Worm (Caenorhabditis elegans): ENCODE measurements around the gene F20D6.15.

Gene F20D6.15

DNA sequence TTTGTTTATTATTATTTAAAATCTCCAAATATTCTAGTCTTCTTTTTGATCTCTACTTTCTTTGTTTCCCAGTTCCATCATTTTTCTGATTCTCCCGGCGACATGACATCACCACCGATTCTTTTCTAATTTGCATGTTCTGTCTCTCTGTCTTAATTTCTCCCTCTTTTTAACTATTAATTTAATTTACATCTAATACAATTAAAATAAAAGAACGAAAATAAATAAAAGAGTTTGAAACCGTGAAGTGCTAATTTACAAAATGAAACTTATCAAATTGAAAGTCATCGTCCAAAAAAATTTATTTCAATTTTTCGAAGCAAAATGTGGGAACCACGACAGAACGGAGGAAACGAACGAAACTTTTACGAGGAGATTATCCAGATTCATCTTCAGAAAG lies 28.6 kb downstream of the F20D6.15 start, which contains the start of gene F20D6.6:
Gene F20D6.6, plus strand, starts transcription at position 301 of the 400 bp plus-strand sequence.
- no peak for TF ChIP-seq lim-6 (tag; optimal IDR thresholded peaks at IDR 0.05)
- TF ChIP-seq hlh-13 (GFP tag; optimal IDR thresholded peaks at IDR 0.05) = no peak
- TF ChIP-seq pqm-1 (tag; optimal IDR thresholded peaks at IDR 0.05) = no peak
- no peak for TF ChIP-seq sdc-2 (tag; optimal IDR thresholded peaks at IDR 0.05)
- TF ChIP-seq K09A11.1 (tag; optimal IDR thresholded peaks at IDR 0.05; ENCODE audit: insufficient read depth) = no peak
- TF ChIP-seq gmeb-2 (tag; optimal IDR thresholded peaks at IDR 0.05) = no peak
- TF ChIP-seq madf-2 (tag; optimal IDR thresholded peaks at IDR 0.05) = no peak
- no peak for TF ChIP-seq ceh-2 (tag; optimal IDR thresholded peaks at IDR 0.05)
- no peak for TF ChIP-seq syd-9 (tag; optimal IDR thresholded peaks at IDR 0.05)
- no peak for TF ChIP-seq Y22D7AL.16 (tag; optimal IDR thresholded peaks at IDR 0.05)

DNA sequence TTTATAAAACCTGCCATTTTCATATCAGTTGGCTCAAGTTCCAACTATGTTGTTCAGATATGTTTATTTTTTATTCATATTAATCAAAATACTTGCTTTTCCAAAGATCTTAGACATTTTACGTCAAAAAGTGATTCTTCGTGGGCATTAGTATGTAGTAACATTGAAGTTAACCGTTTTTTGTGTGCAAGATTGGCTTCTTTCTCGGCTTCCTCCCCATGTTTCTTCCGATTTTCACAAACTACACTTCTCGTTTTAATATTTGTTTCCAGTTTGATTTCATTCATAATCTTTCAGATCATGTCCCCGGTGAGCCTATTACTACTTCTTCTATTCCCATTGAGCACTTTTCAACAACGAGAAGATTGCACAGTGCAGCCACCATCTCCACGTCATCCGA lies 30.8 kb downstream of the F20D6.15 start, which contains the start of gene sul-2:
Gene sul-2, plus strand, starts transcription at position 301 of the 400 bp plus-strand sequence.
- no peak for TF ChIP-seq Y22D7AL.16 (tag; optimal IDR thresholded peaks at IDR 0.05)

DNA sequence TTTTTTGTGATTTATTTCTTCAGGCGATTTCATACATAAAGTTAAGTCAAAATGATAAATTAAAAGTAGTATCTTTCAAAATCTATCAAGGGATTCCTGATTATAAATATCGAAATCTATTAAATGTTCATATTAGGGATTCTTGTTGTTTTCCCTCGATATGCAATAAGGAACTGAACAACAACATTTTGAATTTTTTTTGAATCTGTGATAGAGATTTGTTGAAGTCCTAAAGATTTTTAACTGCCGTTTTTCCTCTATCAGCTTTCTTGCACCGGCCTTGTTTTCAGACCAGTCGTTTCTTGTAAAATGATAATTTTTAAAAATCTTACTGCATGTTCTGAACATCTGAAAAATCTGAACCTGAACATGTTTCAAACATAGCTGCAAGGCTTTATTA lies 32.5 kb downstream of the F20D6.15 start:
- TF ChIP-seq C38D4.7 (GFP tag; optimal IDR thresholded peaks at IDR 0.05) (no peak), unc-42 (tag; optimal IDR thresholded peaks at IDR 0.05) (no peak), pat-9 (tag; optimal IDR thresholded peaks at IDR 0.05) (no peak), pros-1 (tag; optimal IDR thresholded peaks at IDR 0.05) (no peak), ceh-48 (tag; optimal IDR thresholded peaks at IDR 0.05) (no peak), sox-2 (GFP tag; IDR thresholded peaks at IDR 0.05) (no peak), npax-4 (tag; optimal IDR thresholded peaks at IDR 0.05) (no peak), dve-1 (tag; optimal IDR thresholded peaks at IDR 0.05) (no peak), unc-3 (GFP tag; conservative IDR thresholded peaks at IDR 0.05) (no peak), unc-3 (tag; optimal IDR thresholded peaks at IDR 0.05) (no peak), pax-1 (tag; optimal IDR thresholded peaks at IDR 0.05) (no peak), T23F11.4 (GFP tag; optimal IDR thresholded peaks at IDR 0.05) (no peak), hlh-6 (tag; optimal IDR thresholded peaks at IDR 0.05) (no peak), unc-86 (tag; optimal IDR thresholded peaks at IDR 0.05) (no peak), pag-3 (tag; optimal IDR thresholded peaks at IDR 0.05; ENCODE audit: borderline replicate concordance) (no peak)

DNA sequence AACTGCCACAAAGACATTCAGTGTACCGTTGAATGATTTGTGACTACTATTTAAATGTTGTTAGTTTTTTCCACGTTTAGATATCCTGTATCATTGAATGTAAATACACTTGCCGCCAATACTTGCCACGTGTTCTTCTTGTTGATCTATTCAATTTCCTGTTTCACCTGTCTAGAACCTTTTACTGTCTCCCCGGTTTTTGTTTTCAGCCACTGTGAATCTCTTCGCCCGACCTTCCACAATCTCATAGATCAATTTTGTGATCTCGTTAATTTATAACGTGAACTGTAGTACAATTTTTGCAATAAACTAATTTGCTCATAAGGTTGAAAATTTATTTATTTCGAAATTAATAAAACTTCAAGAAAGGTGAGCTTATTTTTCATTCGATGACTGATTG lies 42.9 kb downstream of the F20D6.15 start, which contains the start of gene D1014.13:
Gene D1014.13, plus strand, starts transcription at position 301 of the 400 bp plus-strand sequence.
- TF ChIP-seq nhr-232 (tag; optimal IDR thresholded peaks at IDR 0.05) (no peak), ref-2 (tag; optimal IDR thresholded peaks at IDR 0.05) (no peak), ceh-45 (GFP tag; IDR thresholded peaks at IDR 0.05) (no peak), pros-1 (tag; optimal IDR thresholded peaks at IDR 0.05) (no peak), ceh-14 (tag; optimal IDR thresholded peaks at IDR 0.05) (no peak), hlh-13 (GFP tag; optimal IDR thresholded peaks at IDR 0.05) (no peak), unc-3 (GFP tag; conservative IDR thresholded peaks at IDR 0.05) (no peak), unc-3 (tag; optimal IDR thresholded peaks at IDR 0.05) (no peak), pha-2 (tag; optimal IDR thresholded peaks at IDR 0.05) (no peak), hlh-15 (tag; optimal IDR thresholded peaks at IDR 0.05) (no peak), unc-42 (tag; optimal IDR thresholded peaks at IDR 0.05) (no peak), sox-2 (GFP tag; IDR thresholded peaks at IDR 0.05) (no peak), elt-4 (tag; optimal IDR thresholded peaks at IDR 0.05) (no peak), Y22D7AL.16 (tag; optimal IDR thresholded peaks at IDR 0.05) (no peak), K09A11.1 (tag; optimal IDR thresholded peaks at IDR 0.05; ENCODE audit: insufficient read depth) (no peak), ttx-3 (tag; optimal IDR thresholded peaks at IDR 0.05) (no peak), hlh-6 (tag; optimal IDR thresholded peaks at IDR 0.05) (no peak), tbx-2 (tag; optimal IDR thresholded peaks at IDR 0.05) (no peak), unc-86 (tag; optimal IDR thresholded peaks at IDR 0.05) (no peak)

DNA sequence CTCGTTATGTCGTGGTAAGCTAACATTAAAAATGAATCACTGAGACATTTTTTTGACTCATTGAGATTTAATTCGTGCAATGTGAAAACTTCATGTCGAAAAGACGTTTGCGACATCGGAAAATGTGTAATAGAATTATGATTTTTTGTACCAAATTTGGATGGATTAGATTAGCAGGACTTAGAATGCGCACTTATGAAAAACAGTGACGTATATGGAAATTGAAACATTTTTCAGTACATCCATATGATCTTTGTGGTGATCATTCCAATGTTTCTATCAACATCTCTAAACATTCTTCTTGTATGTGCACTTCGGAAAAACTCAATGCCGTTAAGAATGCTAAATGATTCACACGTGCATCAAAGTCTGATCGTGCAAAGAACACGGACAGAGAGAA lies 43.8 kb downstream of the F20D6.15 start:
- TF ChIP-seq K02D7.2 (tag; optimal IDR thresholded peaks at IDR 0.05) = no peak
- TF ChIP-seq ztf-16 (tag; optimal IDR thresholded peaks at IDR 0.05) = no peak
- TF ChIP-seq tbx-2 (tag; optimal IDR thresholded peaks at IDR 0.05) = no peak
- no peak for TF ChIP-seq pqm-1 (tag; optimal IDR thresholded peaks at IDR 0.05)
- no peak for TF ChIP-seq ttx-3 (tag; optimal IDR thresholded peaks at IDR 0.05)
- no peak for TF ChIP-seq T23F11.4 (GFP tag; optimal IDR thresholded peaks at IDR 0.05)
- no peak for TF ChIP-seq ref-2 (tag; optimal IDR thresholded peaks at IDR 0.05)
- TF ChIP-seq fkh-10 (GFP tag; optimal IDR thresholded peaks at IDR 0.05) = no peak
- TF ChIP-seq hlh-15 (tag; optimal IDR thresholded peaks at IDR 0.05) = no peak
- no peak for TF ChIP-seq syd-9 (tag; optimal IDR thresholded peaks at IDR 0.05)
- TF ChIP-seq odd-2 (tag; optimal IDR thresholded peaks at IDR 0.05) = no peak
- TF ChIP-seq ceh-19 (GFP tag; optimal IDR thresholded peaks at IDR 0.05) = no peak
